Fruit fly (Drosophila melanogaster): ENCODE measurements around the gene Orct2.

Orct2 gene

dm6 chr3R:24279291-24279690 is 6.5 kb downstream of the Orct2 start, which contains the start of gene shps:
shps (plus strand) TSS chr3R:24279572.
- TF ChIP-seq CG32121 (GFP tag; IDR thresholded peaks at IDR 0.05) (0 out of 2 replicates have a peak, but pooled peaks have one; percentile 9), EcR (GFP tag; optimal IDR thresholded peaks at IDR 0.05) (peak; percentile 21), CG17806 (tag; optimal IDR thresholded peaks at IDR 0.05) (no peak)

- TF ChIP-seq CG9948 (tag; optimal IDR thresholded peaks at IDR 0.05) (no peak), rn (GFP tag; IDR thresholded peaks at IDR 0.05) (no peak), gl (tag; optimal IDR thresholded peaks at IDR 0.05) (no peak), Pif1A (GFP tag; optimal IDR thresholded peaks at IDR 0.05) (no peak), fd96Ca (GFP tag; IDR thresholded peaks at IDR 0.05) (no peak), Pif1B (GFP tag; optimal IDR thresholded peaks at IDR 0.05) (no peak), EcR (GFP tag; optimal IDR thresholded peaks at IDR 0.05) (no peak), CG12605 (GFP tag; IDR thresholded peaks at IDR 0.05) (no peak)
Measured at dm6 chr3R:24282567-24283324, 9.9 kb downstream of the Orct2 start.

dm6 chr3R:24283582-24284085 is 10.8 kb downstream of the Orct2 start, which contains the start of gene CG6356:
CG6356 (plus strand) TSS chr3R:24283955.
- peak; percentile 42; the same call in 1 of the 2 replicates for TF ChIP-seq Ets98B (GFP tag; IDR thresholded peaks at IDR 0.05)
- no peak for TF ChIP-seq CG9948 (tag; optimal IDR thresholded peaks at IDR 0.05)
- peak; percentile 55 for TF ChIP-seq CG14655 (GFP tag; optimal IDR thresholded peaks at IDR 0.05)
- no peak for TF ChIP-seq CG17806 (tag; optimal IDR thresholded peaks at IDR 0.05)
- TF ChIP-seq fd96Ca (GFP tag; IDR thresholded peaks at IDR 0.05): peak; percentile 50; the same call in 1 of the 3 replicates
- TF ChIP-seq CG32121 (GFP tag; IDR thresholded peaks at IDR 0.05): peak; percentile 62; the same call in 1 of the 2 replicates
- peak; percentile 67 for TF ChIP-seq CG4496 (GFP tag; IDR thresholded peaks at IDR 0.05)
- TF ChIP-seq CG12605 (GFP tag; IDR thresholded peaks at IDR 0.05): peak; percentile 47; the same call in 1 of the 2 replicates
- peak; percentile 86 for TF ChIP-seq CG13204 (GFP tag; optimal IDR thresholded peaks at IDR 0.05)
- TF ChIP-seq CG8301 (tag; optimal IDR thresholded peaks at IDR 0.05): peak; percentile 25
- TF ChIP-seq EcR (GFP tag; optimal IDR thresholded peaks at IDR 0.05): peak; percentile 60
- no peak for TF ChIP-seq CG34367 (tag; optimal IDR thresholded peaks at IDR 0.05)

- TF ChIP-seq Pif1A (GFP tag; optimal IDR thresholded peaks at IDR 0.05): no peak
- no peak for TF ChIP-seq CG13204 (GFP tag; optimal IDR thresholded peaks at IDR 0.05)
- TF ChIP-seq CG34367 (tag; optimal IDR thresholded peaks at IDR 0.05): no peak
- TF ChIP-seq fd96Ca (GFP tag; IDR thresholded peaks at IDR 0.05): no peak
- no peak for TF ChIP-seq CG9948 (tag; optimal IDR thresholded peaks at IDR 0.05)
- TF ChIP-seq Ets98B (GFP tag; IDR thresholded peaks at IDR 0.05): no peak
- no peak for TF ChIP-seq Snoo (tag; optimal IDR thresholded peaks at IDR 0.05)
- no peak for TF ChIP-seq CG32121 (GFP tag; IDR thresholded peaks at IDR 0.05)
- no peak for TF ChIP-seq CG10348 (GFP tag; IDR thresholded peaks at IDR 0.05)
- no peak for TF ChIP-seq CG15710 (tag; optimal IDR thresholded peaks at IDR 0.05)
- no peak for TF ChIP-seq Pif1B (GFP tag; optimal IDR thresholded peaks at IDR 0.05)
- no peak for TF ChIP-seq D1 (tag; optimal IDR thresholded peaks at IDR 0.05)
- TF ChIP-seq gl (tag; optimal IDR thresholded peaks at IDR 0.05): no peak
- no peak for TF ChIP-seq CG8159 (tag; optimal IDR thresholded peaks at IDR 0.05)
- no peak for TF ChIP-seq CG4496 (GFP tag; IDR thresholded peaks at IDR 0.05)
- TF ChIP-seq CG8301 (tag; optimal IDR thresholded peaks at IDR 0.05): no peak
- no peak for TF ChIP-seq EcR (GFP tag; optimal IDR thresholded peaks at IDR 0.05)
- TF ChIP-seq CG14655 (GFP tag; optimal IDR thresholded peaks at IDR 0.05): no peak
Measured at dm6 chr3R:24284164-24284563, 11.3 kb downstream of the Orct2 start.

- TF ChIP-seq Ets98B (GFP tag; IDR thresholded peaks at IDR 0.05): peak; percentile 14; the same call in 1 of the 2 replicates
- no peak for TF ChIP-seq CG14655 (GFP tag; optimal IDR thresholded peaks at IDR 0.05)
- TF ChIP-seq CG32121 (GFP tag; IDR thresholded peaks at IDR 0.05): no peak
- no peak for TF ChIP-seq CG34367 (tag; optimal IDR thresholded peaks at IDR 0.05)
- no peak for TF ChIP-seq Pif1B (GFP tag; optimal IDR thresholded peaks at IDR 0.05)
- TF ChIP-seq CG13204 (GFP tag; optimal IDR thresholded peaks at IDR 0.05): peak; percentile 29
- no peak for TF ChIP-seq rn (GFP tag; IDR thresholded peaks at IDR 0.05)
- no peak for TF ChIP-seq D1 (tag; optimal IDR thresholded peaks at IDR 0.05)
- peak; percentile 93 for TF ChIP-seq EcR (GFP tag; optimal IDR thresholded peaks at IDR 0.05)
- TF ChIP-seq CG4496 (GFP tag; IDR thresholded peaks at IDR 0.05): no peak
- TF ChIP-seq gl (tag; optimal IDR thresholded peaks at IDR 0.05): no peak
Measured at dm6 chr3R:24285423-24285822, 12.6 kb downstream of the Orct2 start.

dm6 chr3R:24287157-24287556 is 14.3 kb downstream of the Orct2 start:
- no peak for TF ChIP-seq CG32121 (GFP tag; IDR thresholded peaks at IDR 0.05)
- TF ChIP-seq CG8159 (tag; optimal IDR thresholded peaks at IDR 0.05): no peak
- no peak for TF ChIP-seq Pif1A (GFP tag; optimal IDR thresholded peaks at IDR 0.05)
- no peak for TF ChIP-seq CG17806 (tag; optimal IDR thresholded peaks at IDR 0.05)
- TF ChIP-seq CG13204 (GFP tag; optimal IDR thresholded peaks at IDR 0.05): peak; percentile 17
- TF ChIP-seq rn (GFP tag; IDR thresholded peaks at IDR 0.05): no peak
- TF ChIP-seq Pif1B (GFP tag; optimal IDR thresholded peaks at IDR 0.05): no peak
- no peak for TF ChIP-seq CG34367 (tag; optimal IDR thresholded peaks at IDR 0.05)
- no peak for TF ChIP-seq CG8301 (tag; optimal IDR thresholded peaks at IDR 0.05)
- no peak for TF ChIP-seq CG10348 (GFP tag; IDR thresholded peaks at IDR 0.05)
- TF ChIP-seq EcR (GFP tag; optimal IDR thresholded peaks at IDR 0.05): peak; percentile 27
- peak; percentile 15 for TF ChIP-seq gl (tag; optimal IDR thresholded peaks at IDR 0.05)
